Worm (Caenorhabditis elegans) whole organism, young adult: ENCODE results near the gene mdt-27.

Source experiments
- bed-1 ChIP-seq: fragments of 200-800 bp; sonication (Bioruptor generic); IDR thresholded peaks from 2 replicates; pipeline ENCODE4 v1.3.6; 2022; ENCODE audit warnings: missing genetic modification reagents, missing genetic modification characterization, missing compliant biosample characterization
- pha-4 ChIP-seq: fragments of 150-350 bp; sonication (generic microtip); optimal IDR thresholded peaks from 2 replicates; lab custom pipeline; 2014; ENCODE audit warnings: missing biosample characterization, missing genetic modification reagents, missing genetic modification characterization
- sea-2 ChIP-seq: fragments of 200-800 bp; sonication (Bioruptor generic); IDR thresholded peaks from 2 replicates; pipeline ENCODE4 v1.3.6; 2022; ENCODE audit warnings: missing genetic modification characterization, missing compliant biosample characterization
- snpc-4 ChIP-seq, 5 experiments: fragments of 150-350 bp in 1 of 5; sonication (generic microtip) in 4 of 5; optimal IDR thresholded peaks; 2 replicates each; lab custom pipeline; 2014 to 2018; ENCODE audit warnings: missing genetic modification characterization in 5 of 5, missing biosample characterization in 3 of 5, antibody characterized with exemption in 2 of 5, mild to moderate bottlenecking in 2 of 5, missing compliant biosample characterization in 2 of 5, missing genotype in 2 of 5, moderate library complexity in 2 of 5, missing genetic modification reagents in 1 of 5
- ztf-28 ChIP-seq: fragments of 200-800 bp; sonication (Bioruptor generic); IDR thresholded peaks from 2 replicates; pipeline ENCODE4 v1.3.6; 2022; ENCODE audit warnings: missing genetic modification reagents, missing genetic modification characterization, missing compliant biosample characterization

ce11 chrV:9181669-9182250 is 31.7 kb downstream of the mdt-27 start, which contains the start of gene ptr-1:
- no peak for TF ChIP-seq sea-2 (GFP tag; lab: Robert Waterston, UW)
- TF ChIP-seq snpc-4 (GFP tag; optimal IDR thresholded peaks at IDR 0.05; lab: Kevin White, UChicago): no peak
- TF ChIP-seq snpc-4 (tag; optimal IDR thresholded peaks at IDR 0.05; lab: Kevin White, UChicago): no peak
- TF ChIP-seq ztf-28 (GFP tag; lab: Robert Waterston, UW): no peak
- no peak for TF ChIP-seq bed-1 (GFP tag; lab: Robert Waterston, UW)
- no peak for TF ChIP-seq pha-4
